Fruit fly (Drosophila melanogaster) whole organism, embryonic: Measurements from ENCODE around the gene esc.

Experiments
- Adf1 ChIP-seq: fragments of 200-800 bp; sonication (Bioruptor generic); IDR thresholded peaks from 2 replicates; pipeline ENCODE4 v1.3.6; 2022; ENCODE audit warnings: missing biosample characterization, missing genetic modification characterization
- Bgb ChIP-seq: fragments of 200-800 bp; sonication (Bioruptor generic); IDR thresholded peaks from 2 replicates; pipeline ENCODE4 v1.3.6; 2022; ENCODE audit warnings: missing biosample characterization, missing genetic modification characterization; ENCODE audit not compliant: partially characterized antibody
- Bteb2 ChIP-seq: fragments of 200-800 bp; sonication (Bioruptor generic); optimal IDR thresholded peaks from 2 replicates; lab custom pipeline; 2016; ENCODE audit warnings: missing biosample characterization, missing genetic modification characterization
- CG10366 ChIP-seq: fragments of 200-800 bp; sonication (Bioruptor generic); IDR thresholded peaks from 2 replicates; pipeline ENCODE4 v1.3.6; 2022; ENCODE audit warnings: missing biosample characterization, missing genetic modification characterization
- CG11695 ChIP-seq: fragments of 200-800 bp; sonication (Bioruptor generic); IDR thresholded peaks from 3 replicates; pipeline ENCODE4 v1.3.6; 2022; ENCODE audit warnings: missing biosample characterization, missing genetic modification characterization
- CG12236 ChIP-seq: fragments of 200-800 bp; sonication (Bioruptor generic); optimal IDR thresholded peaks from 2 replicates; lab custom pipeline; 2016; ENCODE audit warnings: missing biosample characterization, missing genetic modification characterization
- CG1647 ChIP-seq: fragments of 200-800 bp; sonication (Bioruptor generic); optimal IDR thresholded peaks from 3 replicates; lab custom pipeline; 2016; ENCODE audit warnings: missing biosample characterization, missing genetic modification characterization
- CG16813 ChIP-seq: fragments of 200-800 bp; sonication (Bioruptor generic); IDR thresholded peaks from 3 replicates; pipeline ENCODE4 v1.3.6; 2022; ENCODE audit warnings: missing biosample characterization, missing genetic modification characterization; ENCODE audit not compliant: partially characterized antibody
- CG17912 ChIP-seq: fragments of 200-800 bp; sonication (Bioruptor generic); optimal IDR thresholded peaks from 2 replicates; lab custom pipeline; 2018; ENCODE audit warnings: missing biosample characterization, mild to moderate bottlenecking, missing genetic modification characterization
- CG31224 ChIP-seq: fragments of 200-800 bp; sonication (Bioruptor generic); IDR thresholded peaks from 2 replicates; pipeline ENCODE4 v1.3.6; 2022; ENCODE audit warnings: missing biosample characterization, missing genetic modification characterization
- CG32772 ChIP-seq: fragments of 200-800 bp; sonication (Bioruptor generic); IDR thresholded peaks from 2 replicates; pipeline ENCODE4 v1.3.6; 2022; ENCODE audit warnings: missing biosample characterization, missing genetic modification characterization
- CG33557 ChIP-seq: fragments of 200-800 bp; sonication (Bioruptor generic); optimal IDR thresholded peaks from 2 replicates; lab custom pipeline; 2019; ENCODE audit warnings: missing biosample characterization, mild to moderate bottlenecking, missing genetic modification characterization, moderate library complexity
- CG43689 ChIP-seq: fragments of 200-800 bp; sonication (Bioruptor generic); IDR thresholded peaks from 2 replicates; pipeline ENCODE4 v1.3.6; 2022; ENCODE audit warnings: missing biosample characterization, missing genetic modification characterization
- CG4707 ChIP-seq: fragments of 200-800 bp; sonication (Bioruptor generic); optimal IDR thresholded peaks from 2 replicates; lab custom pipeline; 2018; ENCODE audit warnings: missing biosample characterization, mild to moderate bottlenecking, missing genetic modification characterization, moderate library complexity
- CG4820 ChIP-seq: fragments of 200-800 bp; sonication (Bioruptor generic); optimal IDR thresholded peaks from 3 replicates; lab custom pipeline; 2016; ENCODE audit warnings: missing biosample characterization, missing genetic modification characterization
- CG4854 ChIP-seq: fragments of 200-800 bp; sonication (Bioruptor generic); optimal IDR thresholded peaks from 2 replicates; lab custom pipeline; 2016; ENCODE audit warnings: missing biosample characterization, missing genetic modification characterization, inconsistent platforms
- CG6254 ChIP-seq: fragments of 200-800 bp; sonication (Bioruptor generic); optimal IDR thresholded peaks from 3 replicates; lab custom pipeline; 2017; ENCODE audit warnings: mild to moderate bottlenecking, missing biosample characterization, missing genetic modification reagents, missing genetic modification characterization
- CG6272 ChIP-seq: fragments of 200-800 bp; sonication (Bioruptor generic); IDR thresholded peaks from 2 replicates; pipeline ENCODE4 v1.3.6; 2022; ENCODE audit warnings: missing biosample characterization, missing genetic modification characterization
- CG6765 ChIP-seq: fragments of 200-800 bp; sonication (Bioruptor generic); optimal IDR thresholded peaks from 3 replicates; lab custom pipeline; 2017; ENCODE audit warnings: missing biosample characterization, mild to moderate bottlenecking, missing genetic modification characterization
- CG6791 ChIP-seq: fragments of 200-800 bp; sonication (Bioruptor generic); IDR thresholded peaks from 3 replicates; pipeline ENCODE4 v1.3.6; 2022; ENCODE audit warnings: missing biosample characterization, missing genetic modification characterization; ENCODE audit not compliant: partially characterized antibody
- CG7963 ChIP-seq: fragments of 200-800 bp; sonication (Bioruptor generic); IDR thresholded peaks from 3 replicates; pipeline ENCODE4 v1.3.6; 2022; ENCODE audit warnings: missing biosample characterization, missing genetic modification characterization; ENCODE audit not compliant: partially characterized antibody
- CG9437 ChIP-seq: fragments of 200-800 bp; sonication (Bioruptor generic); optimal IDR thresholded peaks from 2 replicates; lab custom pipeline; 2018; ENCODE audit warnings: missing biosample characterization, mild to moderate bottlenecking, missing genetic modification characterization
- CG9797 ChIP-seq: fragments of 200-800 bp; sonication (Bioruptor generic); optimal IDR thresholded peaks from 3 replicates; lab custom pipeline; 2018; ENCODE audit warnings: missing biosample characterization, mild to moderate bottlenecking, missing genetic modification characterization
- CG9817 ChIP-seq: fragments of 200-800 bp; sonication (Bioruptor generic); optimal IDR thresholded peaks from 2 replicates; lab custom pipeline; 2018; ENCODE audit warnings: missing biosample characterization, mild to moderate bottlenecking, missing genetic modification characterization, moderate library complexity
- CG9932 ChIP-seq: fragments of 200-800 bp; sonication (Bioruptor generic); IDR thresholded peaks from 2 replicates; pipeline ENCODE4 v1.3.6; 2022; ENCODE audit warnings: missing biosample characterization, missing genetic modification characterization
- Dll ChIP-seq: fragments of 200-800 bp; sonication (Bioruptor generic); IDR thresholded peaks from 4 replicates; pipeline ENCODE4 v1.3.6; 2022; ENCODE audit warnings: missing biosample characterization, missing genetic modification characterization; ENCODE audit not compliant: partially characterized antibody
- E2f2 ChIP-seq: fragments of 200-800 bp; sonication (Bioruptor generic); IDR thresholded peaks from 2 replicates; pipeline ENCODE4 v1.3.6; 2022; ENCODE audit warnings: missing biosample characterization, missing genetic modification characterization
- HLH3B ChIP-seq: fragments of 200-800 bp; sonication (Bioruptor generic); IDR thresholded peaks from 2 replicates; pipeline ENCODE4 v1.3.6; 2022; ENCODE audit warnings: missing biosample characterization, missing genetic modification characterization
- HmgD ChIP-seq: fragments of 200-800 bp; sonication (Bioruptor generic); optimal IDR thresholded peaks from 3 replicates; lab custom pipeline; 2016; ENCODE audit warnings: missing biosample characterization, missing genetic modification characterization
- Max ChIP-seq: fragments of 200-800 bp; sonication (Bioruptor generic); optimal IDR thresholded peaks from 2 replicates; lab custom pipeline; 2016; ENCODE audit warnings: missing biosample characterization, mild to moderate bottlenecking, missing genetic modification characterization
- Mes4 ChIP-seq: fragments of 200-800 bp; sonication (Bioruptor generic); optimal IDR thresholded peaks from 2 replicates; lab custom pipeline; 2016; ENCODE audit warnings: missing biosample characterization, missing genetic modification characterization
- NC2α ChIP-seq: fragments of 200-800 bp; sonication (Bioruptor generic); optimal IDR thresholded peaks from 2 replicates; lab custom pipeline; 2016; ENCODE audit warnings: missing biosample characterization, missing genetic modification characterization
- Nf-YB ChIP-seq: fragments of 200-800 bp; sonication (Bioruptor generic); optimal IDR thresholded peaks from 3 replicates; lab custom pipeline; 2019; ENCODE audit warnings: missing biosample characterization, mild to moderate bottlenecking, missing genetic modification characterization, moderate library complexity
- Nf-YC ChIP-seq: fragments of 200-800 bp; optimal IDR thresholded peaks from 3 replicates; lab custom pipeline; 2019; ENCODE audit warnings: missing biosample characterization, mild to moderate bottlenecking, missing genetic modification characterization, moderate library complexity
- PHDP ChIP-seq: fragments of 200-800 bp; sonication (Bioruptor generic); optimal IDR thresholded peaks from 3 replicates; lab custom pipeline; 2018; ENCODE audit warnings: missing biosample characterization, mild to moderate bottlenecking, missing genetic modification characterization, moderate library complexity
- Pdp1 ChIP-seq, 2 experiments: fragments of 200-800 bp; sonication (Bioruptor generic); optimal IDR thresholded peaks; 3 replicates each; lab custom pipeline; 2016; ENCODE audit warnings: missing biosample characterization in 2 of 2, missing genetic modification characterization in 2 of 2, mild to moderate bottlenecking in 1 of 2, moderate library complexity in 1 of 2
- Ravus ChIP-seq: fragments of 200-800 bp; sonication (Bioruptor generic); IDR thresholded peaks from 2 replicates; pipeline ENCODE4 v1.3.6; 2022; ENCODE audit warnings: missing biosample characterization, missing genetic modification characterization
- Stat92E ChIP-seq, 3 experiments: fragments of >200 bp in 2 of 3; fragments of 200-800 bp in 1 of 3; sonication (Bioruptor generic) in 1 of 3; optimal IDR thresholded peaks; 2 replicates each; lab custom pipeline; 2017 to 2019; ENCODE audit warnings: missing biosample characterization in 3 of 3, missing genetic modification characterization in 3 of 3, mild to moderate bottlenecking in 1 of 3, moderate library complexity in 1 of 3
- chm ChIP-seq: fragments of 200-800 bp; sonication (Bioruptor generic); IDR thresholded peaks from 2 replicates; pipeline ENCODE4 v1.3.6; 2022; ENCODE audit warnings: missing biosample characterization, missing genetic modification characterization
- h ChIP-seq: fragments of >200 bp; optimal IDR thresholded peaks from 2 replicates; lab custom pipeline; 2017
- lab ChIP-seq: fragments of 200-800 bp; sonication (Bioruptor generic); optimal IDR thresholded peaks from 3 replicates; lab custom pipeline; 2017; ENCODE audit warnings: missing biosample characterization, missing genetic modification characterization, mild to moderate bottlenecking, moderate library complexity, missing genetic modification reagents
- lmd ChIP-seq: fragments of 200-800 bp; sonication (Bioruptor generic); IDR thresholded peaks from 2 replicates; pipeline ENCODE4 v1.3.6; 2022; ENCODE audit warnings: missing biosample characterization, missing genetic modification characterization
- prd ChIP-seq, 3 experiments: fragments of >200 bp in 2 of 3; fragments of 200-800 bp in 1 of 3; sonication (Bioruptor generic) in 1 of 3; optimal IDR thresholded peaks in 2 of 3; IDR thresholded peaks in 1 of 3; 2 replicates in 2 of 3; 3 replicates in 1 of 3; pipeline versions ENCODE4 v1.3.6 to Lab custom; 2017 to 2022; ENCODE audit warnings: missing biosample characterization in 1 of 3, missing genetic modification characterization in 1 of 3
- pum ChIP-seq: fragments of 200-800 bp; sonication (Bioruptor generic); optimal IDR thresholded peaks from 2 replicates; lab custom pipeline; 2016; ENCODE audit warnings: missing biosample characterization, missing genetic modification characterization
- pzg ChIP-seq: fragments of 200-800 bp; sonication (Bioruptor generic); optimal IDR thresholded peaks from 3 replicates; lab custom pipeline; 2018; ENCODE audit warnings: missing biosample characterization, mild to moderate bottlenecking, missing genetic modification characterization, moderate library complexity
- rib ChIP-seq: fragments of 200-800 bp; sonication (Bioruptor generic); IDR thresholded peaks from 2 replicates; pipeline ENCODE4 v1.3.6; 2022; ENCODE audit warnings: missing biosample characterization, missing genetic modification characterization
- sisA ChIP-seq: fragments of 200-800 bp; sonication (Bioruptor generic); IDR thresholded peaks from 2 replicates; pipeline ENCODE4 v1.3.6; 2022; ENCODE audit warnings: missing biosample characterization, missing genetic modification characterization
- sob ChIP-seq: fragments of 200-800 bp; sonication (Bioruptor generic); IDR thresholded peaks from 2 replicates; pipeline ENCODE4 v1.3.6; 2022; ENCODE audit warnings: missing biosample characterization, missing genetic modification characterization
- tin ChIP-seq: fragments of 200-800 bp; sonication (Bioruptor generic); optimal IDR thresholded peaks from 3 replicates; lab custom pipeline; 2016; ENCODE audit warnings: missing biosample characterization, missing genetic modification characterization
- zen2 ChIP-seq: fragments of 200-800 bp; sonication (Bioruptor generic); IDR thresholded peaks from 3 replicates; pipeline ENCODE4 v1.3.6; 2022; ENCODE audit warnings: missing biosample characterization, missing genetic modification characterization; ENCODE audit not compliant: partially characterized antibody

Gene esc

dm6 chr2L:11829277-11829676 is at the start of gene esc:
esc (minus strand) TSS chr2L:11829405.
- TF ChIP-seq CG1647 (GFP tag; lab: Kevin White, UChicago) (no peak), CG4820 (peak; percentile 26), Nf-YB (GFP tag; lab: Kevin White, UChicago) (no peak), CG4854 (GFP tag; lab: Kevin White, UChicago) (no peak), CG11695 (no peak), prd (optimal IDR thresholded peaks at IDR 0.05; lab: Kevin White, UChicago) (no peak), prd (GFP tag; IDR thresholded peaks at IDR 0.05; lab: Robert Waterston, UW) (peak; percentile 40; the same call in 1 of the 3 replicates), sisA (GFP tag; lab: Robert Waterston, UW) (no peak), lmd (GFP tag; lab: Robert Waterston, UW) (no peak; the same call in 1 of the 2 replicates), CG4707 (GFP tag; lab: Kevin White, UChicago) (no peak), Ravus (GFP tag; lab: Robert Waterston, UW) (no peak), CG33557 (no peak), CG43689 (GFP tag; lab: Robert Waterston, UW) (no peak), E2f2 (peak; percentile 99), Nf-YC (tag; lab: Kevin White, UChicago) (no peak), CG7963 (no peak), lab (GFP tag; lab: Kevin White, UChicago) (peak; percentile 36), PHDP (tag; lab: Kevin White, UChicago) (no peak), HLH3B (GFP tag; lab: Robert Waterston, UW) (no peak), tin (GFP tag; lab: Kevin White, UChicago) (peak; percentile 30), CG32772 (GFP tag; lab: Robert Waterston, UW) (peak; percentile 43; the same call in 1 of the 2 replicates), CG16813 (GFP tag; lab: Robert Waterston, UW) (0 out of 3 replicates have a peak, but pooled peaks have one; percentile 23), CG6765 (GFP tag; lab: Kevin White, UChicago) (no peak), CG12236 (GFP tag; lab: Kevin White, UChicago) (no peak), CG31224 (GFP tag; lab: Robert Waterston, UW) (0 out of 2 replicates have a peak, but pooled peaks have one; percentile 9), CG9817 (tag; lab: Kevin White, UChicago) (peak; percentile 23), Max (no peak), zen2 (GFP tag; lab: Robert Waterston, UW) (no peak), CG9437 (GFP tag; lab: Kevin White, UChicago) (no peak), Bteb2 (GFP tag; lab: Kevin White, UChicago) (peak; percentile 25), Dll (peak; percentile 16; the same call in 1 of the 4 replicates), CG6791 (GFP tag; lab: Robert Waterston, UW) (peak; percentile 64; the same call in 2 of the 3 replicates), Stat92E (GFP tag; optimal IDR thresholded peaks at IDR 0.05; lab: Kevin White, UChicago) (no peak), HmgD (GFP tag; lab: Kevin White, UChicago) (peak; percentile 65), Pdp1 (GFP tag; optimal IDR thresholded peaks at IDR 0.05; lab: Kevin White, UChicago) (peak in 1 of 2 experiments; percentile 30), CG10366 (GFP tag; lab: Robert Waterston, UW) (no peak), CG17912 (GFP tag; lab: Kevin White, UChicago) (no peak), pzg (GFP tag; lab: Kevin White, UChicago) (peak; percentile 96), Mes4 (no peak), h (lab: Kevin White, UChicago) (no peak), CG6272 (no peak), pum (peak; percentile 14), Bgb (peak; percentile 26; the same call in 1 of the 2 replicates), CG9797 (GFP tag; lab: Kevin White, UChicago) (peak; percentile 94), rib (GFP tag; lab: Robert Waterston, UW) (no peak), Adf1 (GFP tag; lab: Robert Waterston, UW) (peak; percentile 45), CG9932 (peak; percentile 60), NC2α (GFP tag; lab: Kevin White, UChicago) (no peak), chm (GFP tag; lab: Robert Waterston, UW) (no peak), CG6254 (no peak), sob (peak; percentile 61; the same call in 1 of the 2 replicates)
